Worm (Caenorhabditis elegans) whole organism, L4 larva: ENCODE measurements around the gene henn-1.

ENCODE experiments used
- F26F4.8 ChIP-seq: fragments of 200-800 bp; sonication (Bioruptor generic); conservative IDR thresholded peaks from 2 replicates; pipeline ENCODE4 v1.3.6; 2022; ENCODE audit warnings: missing genetic modification characterization, missing compliant biosample characterization
- T20F7.1 ChIP-seq: fragments of 200-800 bp; sonication (Bioruptor generic); optimal IDR thresholded peaks from 2 replicates; lab custom pipeline; 2018; ENCODE audit warnings: mild to moderate bottlenecking, missing genetic modification characterization, missing compliant biosample characterization
- Y48G9A.11 ChIP-seq: fragments of 200-800 bp; sonication (Bioruptor generic); IDR thresholded peaks from 2 replicates; pipeline ENCODE4 v1.3.6; 2022; ENCODE audit warnings: missing genetic modification reagents, missing genetic modification characterization, missing compliant biosample characterization
- Y75B8A.6 ChIP-seq: fragments of 200-800 bp; sonication (Bioruptor generic); IDR thresholded peaks from 2 replicates; pipeline ENCODE4 v1.3.6; 2022; ENCODE audit warnings: missing genetic modification reagents, missing genetic modification characterization, missing compliant biosample characterization
- ZK337.2 ChIP-seq: fragments of 200-800 bp; sonication (Bioruptor generic); IDR thresholded peaks from 2 replicates; pipeline ENCODE4 v1.3.6; 2022; ENCODE audit warnings: missing genetic modification reagents, missing genetic modification characterization, missing compliant biosample characterization
- aha-1 ChIP-seq: fragments of 150-350 bp; peaks from one replicate; lab custom pipeline; 2014; ENCODE audit warnings: missing biosample characterization, missing genetic modification characterization
- aly-2 ChIP-seq: sonication (generic microtip); optimal IDR thresholded peaks from 2 replicates; lab custom pipeline; 2018; ENCODE audit warnings: missing biosample characterization, missing genetic modification characterization
- ama-1 ChIP-seq: fragments of 150-350 bp; optimal IDR thresholded peaks from 2 replicates; lab custom pipeline; 2014; ENCODE audit warnings: inconsistent platforms, mixed read lengths
- ceh-82 ChIP-seq: sonication (generic microtip); optimal IDR thresholded peaks from 2 replicates; lab custom pipeline; 2017; ENCODE audit warnings: missing biosample characterization, missing genetic modification characterization
- daf-19 ChIP-seq: fragments of 200-800 bp; sonication (Bioruptor generic); conservative IDR thresholded peaks from 2 replicates; pipeline ENCODE4 v1.3.6; 2022; ENCODE audit warnings: missing genetic modification characterization, missing compliant biosample characterization
- daf-8 ChIP-seq: fragments of 200-800 bp; sonication (Bioruptor generic); IDR thresholded peaks from 2 replicates; pipeline ENCODE4 v1.3.6; 2022; ENCODE audit warnings: missing genetic modification characterization, missing compliant biosample characterization
- dpl-1 ChIP-seq: fragments of 150-350 bp; optimal IDR thresholded peaks from 2 replicates; lab custom pipeline; 2014; ENCODE audit warnings: missing biosample characterization, missing genetic modification reagents, missing genetic modification characterization
- duxl-1 ChIP-seq: sonication (generic microtip); optimal IDR thresholded peaks from 2 replicates; lab custom pipeline; 2016; ENCODE audit warnings: mild to moderate bottlenecking, missing genetic modification characterization, moderate library complexity, missing compliant biosample characterization; ENCODE audit not compliant: poor library complexity
- egl-27 ChIP-seq: sonication (generic microtip); optimal IDR thresholded peaks from 3 replicates; lab custom pipeline; 2017; ENCODE audit warnings: missing biosample characterization, missing genetic modification reagents, missing genetic modification characterization
- fkh-10 ChIP-seq: fragments of 150-350 bp; optimal IDR thresholded peaks from 2 replicates; lab custom pipeline; 2014; ENCODE audit warnings: missing biosample characterization, missing genetic modification reagents, missing genetic modification characterization
- fos-1 ChIP-seq: fragments of 150-350 bp; optimal IDR thresholded peaks from 2 replicates; lab custom pipeline; 2014; ENCODE audit warnings: missing biosample characterization, missing genetic modification characterization
- hif-1 ChIP-seq, 2 experiments: sonication (generic microtip); optimal IDR thresholded peaks; 2 replicates each; lab custom pipeline; 2016 to 2017; ENCODE audit warnings: missing compliant biosample characterization in 2 of 2, missing genetic modification characterization in 2 of 2, missing genetic modification reagents in 2 of 2, missing genotype in 2 of 2, mild to moderate bottlenecking in 1 of 2
- hmg-1.1 ChIP-seq: fragments of 200-800 bp; sonication (Bioruptor generic); IDR thresholded peaks from 2 replicates; pipeline ENCODE4 v1.3.6; 2022; ENCODE audit warnings: missing genetic modification reagents, missing genetic modification characterization, missing compliant biosample characterization
- lin-1 ChIP-seq: fragments of 200-800 bp; sonication (Bioruptor generic); IDR thresholded peaks from 2 replicates; pipeline ENCODE4 v1.3.6; 2022; ENCODE audit warnings: missing genetic modification reagents, missing genetic modification characterization, missing compliant biosample characterization
- lin-13 ChIP-seq: fragments of 150-350 bp; optimal IDR thresholded peaks from 2 replicates; lab custom pipeline; 2014; ENCODE audit warnings: missing biosample characterization, missing genetic modification reagents, missing genetic modification characterization
- lin-38 ChIP-seq: fragments of 200-800 bp; sonication (Bioruptor generic); IDR thresholded peaks from 2 replicates; pipeline ENCODE4 v1.3.6; 2022; ENCODE audit warnings: missing genetic modification reagents, missing genetic modification characterization, missing compliant biosample characterization
- lir-3 ChIP-seq: sonication (generic microtip); optimal IDR thresholded peaks from 2 replicates; lab custom pipeline; 2016; ENCODE audit warnings: mild to moderate bottlenecking, missing genetic modification characterization, missing compliant biosample characterization
- mes-2 ChIP-seq: sonication (generic microtip); optimal IDR thresholded peaks from 2 replicates; lab custom pipeline; 2016; ENCODE audit warnings: missing genotype, mild to moderate bottlenecking, missing genetic modification characterization, missing compliant biosample characterization; ENCODE audit not compliant: poor library complexity, severe bottlenecking
- mxl-2 ChIP-seq: fragments of 200-800 bp; sonication (Bioruptor generic); conservative IDR thresholded peaks from 2 replicates; pipeline ENCODE4 v1.3.6; 2022; ENCODE audit warnings: missing genetic modification reagents, missing genetic modification characterization, missing compliant biosample characterization
- mxl-3 ChIP-seq: fragments of 200-800 bp; sonication (Bioruptor generic); optimal IDR thresholded peaks from 2 replicates; lab custom pipeline; 2018; ENCODE audit warnings: mild to moderate bottlenecking, missing genetic modification characterization, missing compliant biosample characterization
- nhr-10 ChIP-seq: fragments of 150-350 bp; optimal IDR thresholded peaks from 2 replicates; lab custom pipeline; 2014; ENCODE audit warnings: missing biosample characterization, missing genetic modification characterization
- nhr-25 ChIP-seq: sonication (generic microtip); optimal IDR thresholded peaks from 2 replicates; lab custom pipeline; 2017; ENCODE audit warnings: missing genetic modification characterization, mild to moderate bottlenecking, missing compliant biosample characterization, antibody characterized with exemption, moderate library complexity, borderline replicate concordance; ENCODE audit not compliant: insufficient read depth
- nhr-42 ChIP-seq: fragments of 200-800 bp; sonication (Bioruptor generic); IDR thresholded peaks from 2 replicates; pipeline ENCODE4 v1.3.6; 2022; ENCODE audit warnings: missing genetic modification characterization, missing compliant biosample characterization
- nhr-6 ChIP-seq: fragments of 150-350 bp; optimal IDR thresholded peaks from 2 replicates; lab custom pipeline; 2014; ENCODE audit warnings: missing biosample characterization, missing genetic modification characterization
- nhr-77 ChIP-seq: fragments of 150-350 bp; optimal IDR thresholded peaks from 2 replicates; lab custom pipeline; 2014; ENCODE audit warnings: missing biosample characterization, missing genetic modification characterization
- pha-4 ChIP-seq, 2 experiments: fragments of 150-350 bp in 1 of 2; fragments of 200-800 bp in 1 of 2; sonication (Bioruptor generic) in 1 of 2; IDR thresholded peaks in 1 of 2; optimal IDR thresholded peaks in 1 of 2; 2 replicates each; pipeline versions ENCODE4 v1.3.6 to Lab custom; 2014 to 2022; ENCODE audit warnings: missing genetic modification characterization in 2 of 2, missing genetic modification reagents in 2 of 2, missing biosample characterization in 1 of 2, missing compliant biosample characterization in 1 of 2
- set-16 ChIP-seq: fragments of 200-800 bp; sonication (Bioruptor generic); IDR thresholded peaks from 2 replicates; pipeline ENCODE4 v1.3.6; 2022; ENCODE audit warnings: missing genetic modification reagents, missing genetic modification characterization, missing compliant biosample characterization
- snpc-4 ChIP-seq: fragments of 150-350 bp; optimal IDR thresholded peaks from 2 replicates; lab custom pipeline; 2014; ENCODE audit warnings: missing biosample characterization, missing genetic modification characterization
- unc-130 ChIP-seq: sonication (generic microtip); optimal IDR thresholded peaks from 2 replicates; lab custom pipeline; 2016; ENCODE audit warnings: missing genetic modification reagents, missing genetic modification characterization, missing compliant biosample characterization
- vab-7 ChIP-seq: fragments of 200-800 bp; sonication (Bioruptor generic); IDR thresholded peaks from 2 replicates; pipeline ENCODE4 v1.3.6; 2022; ENCODE audit warnings: missing genetic modification reagents, missing genetic modification characterization, missing compliant biosample characterization
- zip-2 ChIP-seq: fragments of 150-350 bp; optimal IDR thresholded peaks from 2 replicates; lab custom pipeline; 2014; ENCODE audit warnings: missing biosample characterization, missing genetic modification characterization
- ztf-7 ChIP-seq: fragments of 150-350 bp; optimal IDR thresholded peaks from 2 replicates; lab custom pipeline; 2014; ENCODE audit warnings: missing biosample characterization, missing genetic modification characterization

The henn-1 gene

ce11 chrIII:8247051-8247450 lies 14.6 kb downstream of the henn-1 start, which contains the start of gene C02F5.13:
TSS of gene C02F5.13 (plus strand) at chrIII:8247351.
- TF ChIP-seq mxl-2 (GFP tag; lab: Robert Waterston, UW), result no peak
- no peak for TF ChIP-seq fos-1 (tag; lab: Kevin White, UChicago)
- no peak for TF ChIP-seq aly-2 (tag; lab: Kevin White, UChicago)
- no peak for TF ChIP-seq lin-1 (GFP tag; lab: Robert Waterston, UW)

DNA sequence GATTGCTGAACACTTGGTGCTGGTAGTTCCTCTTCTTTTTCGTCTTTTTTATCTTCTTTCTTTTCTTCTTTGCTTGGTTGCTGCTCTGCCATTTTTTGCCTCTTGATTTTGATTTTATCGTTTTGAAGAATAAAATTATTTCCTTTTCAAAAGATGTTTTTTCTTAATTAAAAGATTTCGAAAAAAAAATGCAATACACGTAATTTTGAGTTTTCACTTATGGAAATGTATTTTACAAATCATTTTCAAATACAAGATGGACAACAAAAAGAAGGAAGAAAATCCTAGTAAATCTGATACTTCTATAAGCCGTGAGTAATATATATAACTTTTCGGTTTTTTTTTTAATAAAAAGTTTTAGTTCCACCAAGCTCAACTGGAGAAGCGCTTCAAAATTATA lies 16.9 kb downstream of the henn-1 start, which contains the start of the genes C02F5.10 and C02F5.2:
C02F5.10 (minus strand) TSS at position 101 of the 400 bp plus-strand sequence.
C02F5.2 (plus strand) TSS at position 239 of the 400 bp plus-strand sequence.
- TF ChIP-seq ceh-82, result no peak
- no peak for TF ChIP-seq Y75B8A.6
- TF ChIP-seq mxl-3 (GFP tag; lab: Kevin White, UChicago), result no peak
- no peak for TF ChIP-seq T20F7.1 (GFP tag; lab: Kevin White, UChicago)
- TF ChIP-seq duxl-1 (tag; lab: Kevin White, UChicago), result no peak
- TF ChIP-seq daf-19 (GFP tag; lab: Robert Waterston, UW), result no peak
- TF ChIP-seq snpc-4, result no peak
- no peak for TF ChIP-seq hif-1 (tag; optimal IDR thresholded peaks at IDR 0.05; lab: Kevin White, UChicago)
- no peak for TF ChIP-seq daf-8 (GFP tag; lab: Robert Waterston, UW)
- no peak for TF ChIP-seq F26F4.8 (GFP tag; lab: Robert Waterston, UW)
- TF ChIP-seq egl-27 (tag; lab: Kevin White, UChicago), result no peak
- no peak for TF ChIP-seq pha-4 (GFP tag; IDR thresholded peaks at IDR 0.05; lab: Robert Waterston, UW)
- TF ChIP-seq pha-4 (tag; optimal IDR thresholded peaks at IDR 0.05; lab: Kevin White, UChicago), result no peak
- no peak for TF ChIP-seq nhr-10
- no peak for TF ChIP-seq lin-38 (GFP tag; lab: Robert Waterston, UW)
- no peak for TF ChIP-seq nhr-6 (tag; lab: Kevin White, UChicago)

ce11 chrIII:8250007-8250683 lies 17.7 kb downstream of the henn-1 start, which contains the start of gene knl-1:
TSS of gene knl-1 (plus strand) at chrIII:8250632.
- no peak for TF ChIP-seq egl-27 (tag; lab: Kevin White, UChicago)
- peak; percentile 34; the same call in 1 of the 2 replicates for TF ChIP-seq vab-7 (GFP tag; lab: Robert Waterston, UW)
- no peak for TF ChIP-seq hmg-1.1 (GFP tag; lab: Robert Waterston, UW)
- peak; percentile 69 for TF ChIP-seq lin-13 (GFP tag; lab: Kevin White, UChicago)
- TF ChIP-seq set-16 (GFP tag; lab: Robert Waterston, UW), result no peak
- TF ChIP-seq unc-130 (GFP tag; lab: Kevin White, UChicago), result peak; percentile 97
- no peak for TF ChIP-seq ZK337.2 (GFP tag; lab: Robert Waterston, UW)
- TF ChIP-seq nhr-25 (tag; lab: Kevin White, UChicago), result peak; percentile 19
- no peak for TF ChIP-seq nhr-42 (GFP tag; lab: Robert Waterston, UW)
- TF ChIP-seq aha-1 (tag; lab: Kevin White, UChicago), result peak; percentile 84
- TF ChIP-seq hif-1 (tag; optimal IDR thresholded peaks at IDR 0.05; lab: Kevin White, UChicago), result peak in 1 of 2 experiments; percentile 69
- no peak for TF ChIP-seq zip-2 (tag; lab: Kevin White, UChicago)
- TF ChIP-seq ztf-7, result no peak
- no peak for TF ChIP-seq pha-4 (GFP tag; IDR thresholded peaks at IDR 0.05; lab: Robert Waterston, UW)
- peak; percentile 85 for TF ChIP-seq pha-4 (tag; optimal IDR thresholded peaks at IDR 0.05; lab: Kevin White, UChicago)
- peak; percentile 88 for TF ChIP-seq mes-2 (tag; lab: Kevin White, UChicago)
- TF ChIP-seq Y48G9A.11, result peak; percentile 48; the same call in 1 of the 2 replicates
- no peak for TF ChIP-seq ama-1 (lab: Kevin White, UChicago)
- peak; percentile 14 for TF ChIP-seq nhr-77 (tag; lab: Kevin White, UChicago)
- no peak for TF ChIP-seq fkh-10 (GFP tag; lab: Kevin White, UChicago)
- TF ChIP-seq lin-38 (GFP tag; lab: Robert Waterston, UW), result peak; percentile 94
- no peak for TF ChIP-seq lir-3 (tag; lab: Kevin White, UChicago)
- no peak for TF ChIP-seq F26F4.8 (GFP tag; lab: Robert Waterston, UW)
- TF ChIP-seq dpl-1 (GFP tag; lab: Kevin White, UChicago), result peak; percentile 75
